Worm (Caenorhabditis elegans) whole organism, late embryonic: ENCODE measurements around the gene Y73B6A.3.
A peak's percentile ranks its signal among the peaks of the same experiment; 100 is the strongest.

Experiments used
- C08G9.2 ChIP-seq: sonication (generic microtip); optimal IDR thresholded peaks from 2 replicates; lab custom pipeline; 2016; ENCODE audit warnings: mild to moderate bottlenecking, missing genetic modification characterization, moderate library complexity, missing compliant biosample characterization
- F13H6.1 ChIP-seq: sonication (generic microtip); optimal IDR thresholded peaks from 2 replicates; lab custom pipeline; 2016; ENCODE audit warnings: missing genetic modification characterization, missing compliant biosample characterization
- K02D7.2 ChIP-seq: sonication (generic microtip); optimal IDR thresholded peaks from 2 replicates; lab custom pipeline; 2017; ENCODE audit warnings: mild to moderate bottlenecking, missing genetic modification characterization, missing compliant biosample characterization
- Y22D7AL.16 ChIP-seq: sonication (generic microtip); optimal IDR thresholded peaks from 2 replicates; lab custom pipeline; 2016; ENCODE audit warnings: missing genetic modification characterization, missing compliant biosample characterization
- ahr-1 ChIP-seq: sonication (generic microtip); optimal IDR thresholded peaks from 2 replicates; lab custom pipeline; 2016; ENCODE audit warnings: missing genetic modification characterization, missing compliant biosample characterization
- ceh-14 ChIP-seq: sonication (generic microtip); optimal IDR thresholded peaks from 2 replicates; lab custom pipeline; 2016; ENCODE audit warnings: missing genotype, missing genetic modification characterization, missing compliant biosample characterization
- ceh-19 ChIP-seq: fragments of 200-800 bp; sonication (Bioruptor generic); optimal IDR thresholded peaks from 2 replicates; lab custom pipeline; 2018; ENCODE audit warnings: mild to moderate bottlenecking, missing genetic modification characterization, missing compliant biosample characterization
- ceh-24 ChIP-seq: sonication (generic microtip); optimal IDR thresholded peaks from 2 replicates; lab custom pipeline; 2016; ENCODE audit warnings: mild to moderate bottlenecking, missing genetic modification characterization, missing compliant biosample characterization
- ceh-31 ChIP-seq: sonication (generic microtip); optimal IDR thresholded peaks from 2 replicates; lab custom pipeline; 2016; ENCODE audit warnings: missing genetic modification characterization, missing compliant biosample characterization
- ceh-34 ChIP-seq: sonication (generic microtip); optimal IDR thresholded peaks from 2 replicates; lab custom pipeline; 2016; ENCODE audit warnings: mild to moderate bottlenecking, missing genetic modification characterization, missing compliant biosample characterization
- ceh-45 ChIP-seq: fragments of 200-800 bp; sonication (Bioruptor generic); IDR thresholded peaks from 2 replicates; pipeline ENCODE4 v1.3.6; 2022; ENCODE audit warnings: missing genetic modification reagents, missing genetic modification characterization, missing compliant biosample characterization
- ceh-48 ChIP-seq: sonication (generic microtip); optimal IDR thresholded peaks from 2 replicates; lab custom pipeline; 2016; ENCODE audit warnings: missing genetic modification characterization, inconsistent platforms, missing compliant biosample characterization
- ceh-9 ChIP-seq: sonication (generic microtip); optimal IDR thresholded peaks from 2 replicates; lab custom pipeline; 2016; ENCODE audit warnings: mild to moderate bottlenecking, missing genetic modification characterization, inconsistent platforms, missing compliant biosample characterization
- che-1 ChIP-seq: sonication (generic microtip); optimal IDR thresholded peaks from 2 replicates; lab custom pipeline; 2016; ENCODE audit warnings: mild to moderate bottlenecking, missing genetic modification characterization, missing compliant biosample characterization
- dve-1 ChIP-seq: sonication (generic microtip); optimal IDR thresholded peaks from 2 replicates; lab custom pipeline; 2017; ENCODE audit warnings: antibody characterized with exemption, mild to moderate bottlenecking, missing genetic modification characterization, missing compliant biosample characterization
- elt-2 ChIP-seq: sonication (generic microtip); optimal IDR thresholded peaks from 2 replicates; lab custom pipeline; 2016; ENCODE audit warnings: missing genetic modification reagents, missing genetic modification characterization, missing compliant biosample characterization
- ets-4 ChIP-seq: sonication (generic microtip); optimal IDR thresholded peaks from 2 replicates; lab custom pipeline; 2016; ENCODE audit warnings: missing genetic modification characterization, missing compliant biosample characterization
- fax-1 ChIP-seq: sonication (generic microtip); optimal IDR thresholded peaks from 2 replicates; lab custom pipeline; 2016; ENCODE audit warnings: missing genotype, missing genetic modification characterization, missing compliant biosample characterization
- fkh-6 ChIP-seq: sonication (generic microtip); optimal IDR thresholded peaks from 2 replicates; lab custom pipeline; 2016; ENCODE audit warnings: missing genetic modification characterization, missing compliant biosample characterization
- gmeb-2 ChIP-seq: sonication (generic microtip); optimal IDR thresholded peaks from 2 replicates; lab custom pipeline; 2016; ENCODE audit warnings: missing genetic modification characterization, inconsistent platforms, missing compliant biosample characterization
- hlh-15 ChIP-seq: sonication (generic microtip); optimal IDR thresholded peaks from 2 replicates; lab custom pipeline; 2016; ENCODE audit warnings: missing genetic modification characterization, missing compliant biosample characterization
- hlh-30 ChIP-seq: sonication (generic microtip); optimal IDR thresholded peaks from 2 replicates; lab custom pipeline; 2017; ENCODE audit warnings: antibody characterized with exemption, missing genetic modification characterization, missing compliant biosample characterization; ENCODE audit not compliant: insufficient read depth
- hlh-8 ChIP-seq: sonication (generic microtip); optimal IDR thresholded peaks from 2 replicates; lab custom pipeline; 2016; ENCODE audit warnings: missing genotype, missing genetic modification characterization, missing compliant biosample characterization
- lim-6 ChIP-seq: sonication (generic microtip); optimal IDR thresholded peaks from 2 replicates; lab custom pipeline; 2016; ENCODE audit warnings: missing genetic modification characterization, missing compliant biosample characterization
- lin-11 ChIP-seq: fragments of 200-800 bp; sonication (Bioruptor generic); optimal IDR thresholded peaks from 2 replicates; lab custom pipeline; 2018; ENCODE audit warnings: mild to moderate bottlenecking, missing genetic modification characterization, missing compliant biosample characterization
- mec-3 ChIP-seq: sonication (generic microtip); optimal IDR thresholded peaks from 2 replicates; lab custom pipeline; 2016; ENCODE audit warnings: borderline replicate concordance, missing genetic modification characterization, missing compliant biosample characterization
- nfya-1 ChIP-seq: sonication (generic microtip); optimal IDR thresholded peaks from 2 replicates; lab custom pipeline; 2017; ENCODE audit warnings: missing genetic modification characterization, mild to moderate bottlenecking, missing compliant biosample characterization, antibody characterized with exemption, moderate library complexity
- nhr-11 ChIP-seq: fragments of 150-350 bp; optimal IDR thresholded peaks from 2 replicates; lab custom pipeline; 2014; ENCODE audit warnings: missing biosample characterization, missing genetic modification characterization
- nhr-232 ChIP-seq: sonication (generic microtip); optimal IDR thresholded peaks from 2 replicates; lab custom pipeline; 2016; ENCODE audit warnings: missing genetic modification characterization, missing compliant biosample characterization
- npax-4 ChIP-seq: sonication (generic microtip); optimal IDR thresholded peaks from 2 replicates; lab custom pipeline; 2016; ENCODE audit warnings: missing genetic modification characterization, missing compliant biosample characterization
- pag-3 ChIP-seq: sonication (generic microtip); optimal IDR thresholded peaks from 2 replicates; lab custom pipeline; 2016; ENCODE audit warnings: missing compliant biosample characterization, missing genetic modification characterization, borderline replicate concordance
- pat-9 ChIP-seq: fragments of 200-800 bp; sonication (Bioruptor generic); optimal IDR thresholded peaks from 2 replicates; lab custom pipeline; 2018; ENCODE audit warnings: mild to moderate bottlenecking, missing genetic modification characterization, moderate library complexity, missing compliant biosample characterization
- pax-1 ChIP-seq: fragments of 150-350 bp; optimal IDR thresholded peaks from 2 replicates; lab custom pipeline; 2014; ENCODE audit warnings: missing biosample characterization, missing genetic modification characterization
- pha-4 ChIP-seq: fragments of 150-350 bp; optimal IDR thresholded peaks from 2 replicates; lab custom pipeline; 2018; ENCODE audit warnings: missing biosample characterization, missing genetic modification reagents, missing genetic modification characterization
- pros-1 ChIP-seq: fragments of 150-350 bp; optimal IDR thresholded peaks from 2 replicates; lab custom pipeline; 2014; ENCODE audit warnings: missing biosample characterization, missing genetic modification reagents, missing genetic modification characterization
- rnt-1 ChIP-seq: sonication (generic microtip); optimal IDR thresholded peaks from 2 replicates; lab custom pipeline; 2016; ENCODE audit warnings: missing genetic modification characterization, missing compliant biosample characterization
- syd-9 ChIP-seq: sonication (generic microtip); optimal IDR thresholded peaks from 2 replicates; lab custom pipeline; 2016; ENCODE audit warnings: mild to moderate bottlenecking, missing genetic modification characterization, moderate library complexity, missing compliant biosample characterization
- tbx-2 ChIP-seq: sonication (generic microtip); optimal IDR thresholded peaks from 2 replicates; lab custom pipeline; 2016; ENCODE audit warnings: missing genetic modification characterization, missing compliant biosample characterization
- tbx-7 ChIP-seq: sonication (generic microtip); optimal IDR thresholded peaks from 2 replicates; lab custom pipeline; 2016; ENCODE audit warnings: missing genotype, missing genetic modification characterization, missing compliant biosample characterization
- unc-42 ChIP-seq: sonication (generic microtip); optimal IDR thresholded peaks from 2 replicates; lab custom pipeline; 2016; ENCODE audit warnings: missing genotype, missing genetic modification characterization, missing compliant biosample characterization
- ztf-16 ChIP-seq: sonication (generic microtip); optimal IDR thresholded peaks from 2 replicates; lab custom pipeline; 2017; ENCODE audit warnings: missing genetic modification characterization, missing compliant biosample characterization

The Y73B6A.3 gene

DNA sequence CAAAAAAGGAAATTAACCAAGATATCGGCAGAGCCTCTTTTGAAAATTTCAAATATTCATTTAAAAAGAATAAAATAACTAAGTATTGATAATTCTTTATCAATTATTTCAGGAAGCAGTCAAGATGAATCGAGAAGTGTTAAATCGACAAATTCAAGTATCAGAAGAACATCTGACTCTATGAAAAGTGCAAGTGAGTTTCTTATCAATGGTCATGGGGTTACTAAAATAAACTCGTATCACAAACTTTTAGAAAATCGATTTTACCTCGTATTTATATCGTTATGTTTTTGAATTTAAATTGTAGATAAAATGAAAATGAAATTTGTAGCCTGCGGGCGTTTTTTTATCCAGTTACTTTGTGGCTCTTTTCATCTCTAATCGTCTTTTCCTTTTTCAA is 31.5 kb upstream of the Y73B6A.3 start:
- TF ChIP-seq F13H6.1 (tag; lab: Kevin White, UChicago) (no peak), ceh-19 (no peak), mec-3 (no peak), ceh-9 (tag; lab: Kevin White, UChicago) (no peak), fax-1 (tag; lab: Kevin White, UChicago) (no peak)

DNA sequence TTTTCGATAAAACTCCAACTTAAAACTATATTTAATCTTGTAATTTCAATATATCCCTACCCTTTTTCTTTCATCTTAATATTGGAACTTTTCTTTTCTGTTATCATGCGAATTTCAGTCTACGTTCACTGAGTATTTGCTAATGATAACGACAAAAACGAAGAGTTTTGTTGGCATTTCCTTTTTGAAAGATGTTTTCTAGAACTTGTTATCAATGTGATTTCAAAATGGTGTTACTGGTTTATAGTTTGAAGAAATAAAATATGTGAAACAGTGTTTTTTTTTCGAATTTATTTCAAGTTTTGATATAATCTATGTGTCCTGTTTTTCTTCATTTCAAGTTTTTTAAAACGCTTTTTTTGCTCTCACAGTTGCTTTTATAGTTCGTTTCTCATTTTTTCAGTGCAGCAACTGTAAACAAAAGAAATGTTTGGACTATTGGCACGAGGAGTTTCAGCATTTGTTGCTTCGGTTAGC is 30.4 kb upstream of the Y73B6A.3 start, which contains the start of gene anat-1:
Gene anat-1, plus strand, starts transcription at position 427 of the 477 bp plus-strand sequence.
- no peak for TF ChIP-seq pat-9 (tag; lab: Kevin White, UChicago)
- no peak for TF ChIP-seq pax-1 (tag; lab: Kevin White, UChicago)
- no peak for TF ChIP-seq dve-1 (tag; lab: Kevin White, UChicago)
- TF ChIP-seq hlh-15 (tag; lab: Kevin White, UChicago): no peak
- TF ChIP-seq lin-11: no peak
- TF ChIP-seq ceh-14: no peak
- no peak for TF ChIP-seq pros-1 (tag; lab: Kevin White, UChicago)
- TF ChIP-seq nhr-232: no peak
- no peak for TF ChIP-seq C08G9.2
- TF ChIP-seq rnt-1: no peak
- TF ChIP-seq ztf-16 (tag; lab: Kevin White, UChicago): no peak
- TF ChIP-seq nfya-1: no peak
- no peak for TF ChIP-seq ceh-34 (tag; lab: Kevin White, UChicago)
- no peak for TF ChIP-seq nhr-11 (tag; lab: Kevin White, UChicago)
- no peak for TF ChIP-seq ets-4 (tag; lab: Kevin White, UChicago)
- no peak for TF ChIP-seq pha-4 (tag; lab: Kevin White, UChicago)
- TF ChIP-seq syd-9 (tag; lab: Kevin White, UChicago): no peak
- TF ChIP-seq mec-3: no peak
- no peak for TF ChIP-seq pag-3 (tag; lab: Kevin White, UChicago)

DNA sequence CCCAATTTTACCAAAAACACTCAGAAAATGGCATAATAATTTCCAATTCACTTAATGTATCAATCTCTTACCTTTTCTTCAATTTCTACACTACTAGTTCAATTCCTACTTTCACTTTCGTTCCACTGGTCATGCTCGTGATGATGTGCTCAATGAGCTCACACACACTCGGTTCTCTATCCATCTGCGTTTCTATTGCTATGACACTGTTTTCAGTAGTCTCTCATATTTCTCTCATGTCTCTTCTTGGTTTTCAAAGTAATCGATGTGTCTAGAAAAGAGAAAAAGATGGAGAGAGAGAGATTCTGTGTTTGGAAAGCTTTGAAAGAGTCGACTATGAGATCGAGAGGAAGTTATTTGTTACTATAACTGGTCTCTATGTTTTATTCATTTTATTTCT is 27.1 kb upstream of the Y73B6A.3 start:
- TF ChIP-seq lim-6 (tag; lab: Kevin White, UChicago) (no peak), nfya-1 (peak; percentile 61), hlh-30 (tag; lab: Kevin White, UChicago) (peak; percentile 62), unc-42 (tag; lab: Kevin White, UChicago) (peak; percentile 38), pax-1 (tag; lab: Kevin White, UChicago) (peak; percentile 91), gmeb-2 (tag; lab: Kevin White, UChicago) (no peak), ceh-48 (peak; percentile 53), tbx-2 (peak; percentile 5), ceh-31 (tag; lab: Kevin White, UChicago) (peak; percentile 54)

DNA sequence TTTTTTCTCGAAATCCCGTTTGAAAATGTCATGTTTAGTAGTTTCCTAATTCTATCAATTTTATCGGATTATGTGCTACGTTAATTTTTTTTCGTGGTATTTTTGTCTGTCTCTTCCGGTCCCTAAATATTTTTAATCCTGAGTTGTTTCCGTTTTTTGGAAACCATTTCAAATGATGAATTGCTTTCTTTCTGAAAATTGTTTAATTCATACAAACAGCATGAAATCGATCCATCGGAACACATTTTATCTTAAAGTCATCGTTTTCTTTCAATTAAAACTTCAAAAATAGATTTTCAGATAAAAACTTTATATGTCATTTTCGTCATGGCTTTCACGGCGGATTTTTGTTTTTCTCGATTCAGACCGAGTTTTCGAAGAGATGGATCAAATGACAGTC is 22.3 kb upstream of the Y73B6A.3 start, which contains the start of gene spd-3:
Gene spd-3, plus strand, starts transcription at position 301 of the 400 bp plus-strand sequence.
- TF ChIP-seq ceh-24 (no peak), nfya-1 (no peak), pat-9 (tag; lab: Kevin White, UChicago) (no peak), che-1 (no peak), K02D7.2 (no peak), pros-1 (tag; lab: Kevin White, UChicago) (no peak), tbx-7 (tag; lab: Kevin White, UChicago) (no peak), fkh-6 (tag; lab: Kevin White, UChicago) (no peak), npax-4 (tag; lab: Kevin White, UChicago) (no peak), Y22D7AL.16 (tag; lab: Kevin White, UChicago) (no peak), ceh-14 (no peak), hlh-8 (tag; lab: Kevin White, UChicago) (no peak), ceh-48 (no peak), elt-2 (no peak), ahr-1 (tag; lab: Kevin White, UChicago) (no peak), ceh-31 (tag; lab: Kevin White, UChicago) (no peak), ceh-45 (no peak)
